Worm (Caenorhabditis elegans) whole organism, L4 larva: ENCODE results near the gene T25E12.16.

Experiments used
- R02D3.7 ChIP-seq: fragments of 150-350 bp; sonication (generic microtip); optimal IDR thresholded peaks from 3 replicates; lab custom pipeline; 2014; ENCODE audit warnings: missing biosample characterization, missing genetic modification characterization
- aha-1 ChIP-seq: fragments of 150-350 bp; peaks from one replicate; lab custom pipeline; 2014; ENCODE audit warnings: missing biosample characterization, missing genetic modification characterization
- ama-1 ChIP-seq: fragments of 150-350 bp; optimal IDR thresholded peaks from 2 replicates; lab custom pipeline; 2014; ENCODE audit warnings: inconsistent platforms, mixed read lengths
- dmd-6 ChIP-seq: fragments of 200-800 bp; sonication (Bioruptor generic); IDR thresholded peaks from 2 replicates; pipeline ENCODE4 v1.3.6; 2022; ENCODE audit warnings: missing genetic modification reagents, missing genetic modification characterization, missing compliant biosample characterization
- dpl-1 ChIP-seq: fragments of 150-350 bp; optimal IDR thresholded peaks from 2 replicates; lab custom pipeline; 2014; ENCODE audit warnings: missing biosample characterization, missing genetic modification reagents, missing genetic modification characterization
- fkh-10 ChIP-seq: fragments of 150-350 bp; optimal IDR thresholded peaks from 2 replicates; lab custom pipeline; 2014; ENCODE audit warnings: missing biosample characterization, missing genetic modification reagents, missing genetic modification characterization
- mep-1 ChIP-seq: fragments of 150-350 bp; sonication (generic microtip); optimal IDR thresholded peaks from 3 replicates; lab custom pipeline; 2014; ENCODE audit warnings: missing biosample characterization, missing genetic modification characterization
- nhr-237 ChIP-seq: sonication (generic microtip); optimal IDR thresholded peaks from 2 replicates; lab custom pipeline; 2017; ENCODE audit warnings: missing biosample characterization, missing genetic modification characterization
- nhr-25 ChIP-seq: sonication (generic microtip); optimal IDR thresholded peaks from 2 replicates; lab custom pipeline; 2017; ENCODE audit warnings: missing genetic modification characterization, mild to moderate bottlenecking, missing compliant biosample characterization, antibody characterized with exemption, moderate library complexity, borderline replicate concordance; ENCODE audit not compliant: insufficient read depth
- pqm-1 ChIP-seq: sonication (generic microtip); optimal IDR thresholded peaks from 2 replicates; lab custom pipeline; 2017; ENCODE audit warnings: missing biosample characterization, missing genetic modification characterization
- spr-1 ChIP-seq: sonication (generic microtip); optimal IDR thresholded peaks from 2 replicates; lab custom pipeline; 2016; ENCODE audit warnings: mild to moderate bottlenecking, missing genetic modification characterization, missing compliant biosample characterization
- unc-62 ChIP-seq, 3 experiments: fragments of 150-350 bp in 1 of 3; sonication (generic microtip); optimal IDR thresholded peaks in 2 of 3; peaks in 1 of 3; 1 replicate in 1 of 3; 2 replicates in 2 of 3; lab custom pipeline; 2014 to 2017; ENCODE audit warnings: missing biosample characterization in 3 of 3, missing genetic modification characterization in 3 of 3, missing genetic modification reagents in 3 of 3, missing genotype in 1 of 3
- vab-7 ChIP-seq: fragments of 200-800 bp; sonication (Bioruptor generic); IDR thresholded peaks from 2 replicates; pipeline ENCODE4 v1.3.6; 2022; ENCODE audit warnings: missing genetic modification reagents, missing genetic modification characterization, missing compliant biosample characterization

DNA sequence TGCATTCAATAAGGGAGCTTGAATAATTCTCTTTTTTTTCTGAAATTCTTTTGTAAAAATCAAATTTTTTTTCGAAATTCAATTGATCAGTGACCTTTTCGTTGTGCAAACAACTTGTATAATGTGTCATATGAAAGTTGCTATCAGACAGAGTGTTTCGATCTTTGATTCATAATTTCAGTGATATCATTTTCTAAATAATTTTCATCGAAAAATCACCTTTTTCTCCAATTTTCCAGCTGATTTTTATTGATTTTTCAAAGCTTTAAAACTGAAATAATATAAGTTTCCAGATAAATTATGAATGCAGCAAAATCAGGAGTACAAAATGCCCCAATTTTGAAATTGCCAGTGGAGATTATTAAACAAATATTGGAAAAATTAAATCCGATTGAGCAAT lies 5.2 kb downstream of the T25E12.16 start, which contains the start of gene fbxa-127:
- no peak for TF ChIP-seq unc-62 (GFP tag; optimal IDR thresholded peaks at IDR 0.05 in 1 of 2; lab: Kevin White, UChicago)
- no peak for TF ChIP-seq unc-62 (tag; optimal IDR thresholded peaks at IDR 0.05; lab: Kevin White, UChicago)
- TF ChIP-seq aha-1 (tag; lab: Kevin White, UChicago): no peak
- TF ChIP-seq R02D3.7 (tag; lab: Kevin White, UChicago): no peak
- TF ChIP-seq nhr-237 (tag; lab: Kevin White, UChicago): no peak
- no peak for TF ChIP-seq dpl-1 (GFP tag; lab: Kevin White, UChicago)
- TF ChIP-seq nhr-25 (tag; lab: Kevin White, UChicago): no peak
- no peak for TF ChIP-seq ama-1 (lab: Kevin White, UChicago)
- no peak for TF ChIP-seq mep-1 (tag; lab: Kevin White, UChicago)
- TF ChIP-seq pqm-1: no peak
- no peak for TF ChIP-seq fkh-10 (GFP tag; lab: Kevin White, UChicago)
- TF ChIP-seq vab-7 (GFP tag; lab: Robert Waterston, UW): no peak
- TF ChIP-seq spr-1 (tag; lab: Kevin White, UChicago): no peak
- TF ChIP-seq dmd-6 (GFP tag; lab: Robert Waterston, UW): no peak
